Worm (Caenorhabditis elegans): ENCODE measurements around the gene K10C2.6.

- TF ChIP-seq dmd-4 (tag; optimal IDR thresholded peaks at IDR 0.05; ENCODE audit: borderline replicate concordance): no peak
- TF ChIP-seq ceh-30 (tag; optimal IDR thresholded peaks at IDR 0.05): no peak
- no peak for TF ChIP-seq elt-4 (tag; optimal IDR thresholded peaks at IDR 0.05)
- TF ChIP-seq ama-1 (optimal IDR thresholded peaks at IDR 0.05): no peak
- TF ChIP-seq nfya-1 (tag; optimal IDR thresholded peaks at IDR 0.05): no peak
- TF ChIP-seq ceh-24 (tag; optimal IDR thresholded peaks at IDR 0.05): no peak
- TF ChIP-seq hlh-8 (tag; optimal IDR thresholded peaks at IDR 0.05): no peak
- TF ChIP-seq ceh-6 (GFP tag; optimal IDR thresholded peaks at IDR 0.05): no peak
- TF ChIP-seq pqm-1 (tag; optimal IDR thresholded peaks at IDR 0.05): no peak
- TF ChIP-seq elt-2 (tag; optimal IDR thresholded peaks at IDR 0.05): no peak
These were observed 13.7 kb upstream of the K10C2.6 start, which contains the start of gene K10C2.8 for ce11 chrX:6437545-6437944.

Measured in whole organism, late embryonic.